Fruit fly (Drosophila melanogaster): Measurements from ENCODE around the gene chinmo.

chinmo gene

DNA sequence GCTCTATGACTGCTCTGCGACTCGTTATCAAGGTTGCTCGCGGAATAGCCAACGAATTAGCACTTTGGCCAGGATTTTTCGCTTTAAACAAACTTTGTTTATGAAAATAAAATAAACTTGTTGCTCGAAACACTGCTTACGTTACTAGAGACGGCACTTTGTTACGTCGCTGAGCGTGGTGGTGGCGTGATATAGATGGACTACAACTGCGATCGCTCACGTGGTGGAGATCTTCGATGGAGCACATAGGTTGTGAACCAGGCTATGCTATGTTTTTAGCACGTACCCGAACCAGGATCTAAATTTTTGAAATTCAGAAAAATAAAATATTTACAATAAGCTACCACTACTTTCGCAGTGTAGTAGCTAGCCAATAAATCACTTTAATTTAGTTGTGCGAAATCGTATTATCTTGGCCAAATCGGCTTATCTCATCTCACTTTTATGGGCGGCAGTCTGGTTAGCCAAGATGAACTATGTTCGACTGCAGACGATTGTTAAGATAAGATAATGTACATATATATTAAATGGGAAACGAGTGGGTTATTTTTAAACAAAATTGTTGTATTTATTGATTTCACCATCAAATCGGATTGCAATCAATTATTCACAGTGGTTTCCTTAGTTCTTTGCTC, 64.8 kb downstream of the chinmo start, which contains the start of gene frtz (continued):
- TF ChIP-seq ken (GFP tag; IDR thresholded peaks at IDR 0.05), result no peak
- TF ChIP-seq CG9437 (GFP tag; optimal IDR thresholded peaks at IDR 0.05), result peak; percentile 100
- TF ChIP-seq sug (tag; optimal IDR thresholded peaks at IDR 0.05), result peak; percentile 46
- TF ChIP-seq otp (GFP tag; IDR thresholded peaks at IDR 0.05), result no peak
- no peak for TF ChIP-seq CG7745 (tag; optimal IDR thresholded peaks at IDR 0.05)
- TF ChIP-seq row (GFP tag; IDR thresholded peaks at IDR 0.05), result peak; percentile 61
- TF ChIP-seq CG18764 (GFP tag; optimal IDR thresholded peaks at IDR 0.05), result no peak
- TF ChIP-seq CG18619 (GFP tag; optimal IDR thresholded peaks at IDR 0.05), result no peak
- TF ChIP-seq PHDP (tag; optimal IDR thresholded peaks at IDR 0.05), result no peak
- no peak for TF ChIP-seq usp (GFP tag; optimal IDR thresholded peaks at IDR 0.05)
- no peak for TF ChIP-seq CG18262 (tag; optimal IDR thresholded peaks at IDR 0.05)
- TF ChIP-seq Atf6 (GFP tag; IDR thresholded peaks at IDR 0.05), result no peak
- TF ChIP-seq Abd-B (GFP tag; optimal IDR thresholded peaks at IDR 0.05), result no peak
- no peak for TF ChIP-seq CG12071 (GFP tag; optimal IDR thresholded peaks at IDR 0.05)
- TF ChIP-seq CG13296 (GFP tag; optimal IDR thresholded peaks at IDR 0.05), result no peak
- TF ChIP-seq CG6791 (GFP tag; IDR thresholded peaks at IDR 0.05; ENCODE audit: partially characterized antibody), result peak; percentile 83
- peak; percentile 87 for TF ChIP-seq sd (tag; optimal IDR thresholded peaks at IDR 0.05)
- TF ChIP-seq tll (GFP tag; optimal IDR thresholded peaks at IDR 0.05), result no peak
- 0 out of 4 replicates have a peak, but pooled peaks have one; percentile 42 for TF ChIP-seq chinmo (GFP tag; IDR thresholded peaks at IDR 0.05; ENCODE audit: partially characterized antibody)
- no peak for TF ChIP-seq Hr39 (optimal IDR thresholded peaks at IDR 0.05)
- TF ChIP-seq CG10267 (tag; optimal IDR thresholded peaks at IDR 0.05), result peak; percentile 38
- no peak for TF ChIP-seq rib (GFP tag; IDR thresholded peaks at IDR 0.05)
- peak; percentile 49 for TF ChIP-seq nerfin-2 (GFP tag; IDR thresholded peaks at IDR 0.05; ENCODE audit: partially characterized antibody)
- peak; percentile 43; the same call in 1 of the 2 replicates for TF ChIP-seq slbo (GFP tag; IDR thresholded peaks at IDR 0.05)
- TF ChIP-seq amos (GFP tag; IDR thresholded peaks at IDR 0.05; ENCODE audit: partially characterized antibody), result peak; percentile 91; the same call in 1 of the 2 replicates
- TF ChIP-seq Rfx (GFP tag; IDR thresholded peaks at IDR 0.05), result peak; percentile 54; the same call in 1 of the 2 replicates
- no peak for TF ChIP-seq CG17328 (GFP tag; IDR thresholded peaks at IDR 0.05)
- no peak for TF ChIP-seq H2.0 (GFP tag; IDR thresholded peaks at IDR 0.05)
- TF ChIP-seq grau (tag; optimal IDR thresholded peaks at IDR 0.05), result no peak
- TF ChIP-seq tx (GFP tag; optimal IDR thresholded peaks at IDR 0.05), result no peak
- TF ChIP-seq CG12659 (GFP tag; optimal IDR thresholded peaks at IDR 0.05), result peak; percentile 43
- no peak for TF ChIP-seq schlank (tag; optimal IDR thresholded peaks at IDR 0.05)
- TF ChIP-seq CG17361 (GFP tag; IDR thresholded peaks at IDR 0.05), result no peak
- no peak for TF ChIP-seq ATbp (GFP tag; optimal IDR thresholded peaks at IDR 0.05)
- no peak for TF ChIP-seq pb (GFP tag; optimal IDR thresholded peaks at IDR 0.05)
- no peak for TF ChIP-seq eve (GFP tag; optimal IDR thresholded peaks at IDR 0.05)
- no peak for TF ChIP-seq hkb (optimal IDR thresholded peaks at IDR 0.05)
- no peak for TF ChIP-seq hkb (GFP tag; IDR thresholded peaks at IDR 0.05)
- TF ChIP-seq Vsx1 (GFP tag; optimal IDR thresholded peaks at IDR 0.05), result no peak
- TF ChIP-seq CG17829 (tag; optimal IDR thresholded peaks at IDR 0.05), result peak; percentile 29
- no peak for TF ChIP-seq z (GFP tag; IDR thresholded peaks at IDR 0.05)
- no peak; the same call in 2 of the 3 replicates for TF ChIP-seq CG34422 (GFP tag; IDR thresholded peaks at IDR 0.05)
- TF ChIP-seq CG4617 (GFP tag; optimal IDR thresholded peaks at IDR 0.05; ENCODE audit: borderline replicate concordance), result peak; percentile 53
- TF ChIP-seq CG10959 (GFP tag; IDR thresholded peaks at IDR 0.05), result no peak
- no peak for TF ChIP-seq ftz-f1 (GFP tag; optimal IDR thresholded peaks at IDR 0.05)
- no peak for TF ChIP-seq CG4854 (GFP tag; optimal IDR thresholded peaks at IDR 0.05)
- TF ChIP-seq CG8765 (GFP tag; IDR thresholded peaks at IDR 0.05), result no peak
- TF ChIP-seq CG11504 (tag; optimal IDR thresholded peaks at IDR 0.05), result peak; percentile 89
- peak; percentile 32 for TF ChIP-seq nmo (GFP tag; optimal IDR thresholded peaks at IDR 0.05)
- TF ChIP-seq Doc2 (GFP tag; IDR thresholded peaks at IDR 0.05), result no peak
- TF ChIP-seq crol (GFP tag; IDR thresholded peaks at IDR 0.05), result no peak
